Fruit fly (Drosophila melanogaster): ENCODE data around the gene vnd.

The vnd gene

dm6 chrX:581825-582224, at the start of gene vnd:
Gene vnd, plus strand, starts transcription at chrX:582121.
- peak; percentile 26 for TF ChIP-seq CG1621 (tag; optimal IDR thresholded peaks at IDR 0.05)
- peak; percentile 65 for TF ChIP-seq fkh (GFP tag; optimal IDR thresholded peaks at IDR 0.05)
- no peak for TF ChIP-seq eg (GFP tag; IDR thresholded peaks at IDR 0.05)
- TF ChIP-seq CG11762 (GFP tag; optimal IDR thresholded peaks at IDR 0.05; ENCODE audit: insufficient read depth): no peak
- peak; percentile 18 for TF ChIP-seq pdm3 (GFP tag; optimal IDR thresholded peaks at IDR 0.05)
- peak; percentile 11 for TF ChIP-seq CG6792 (GFP tag; optimal IDR thresholded peaks at IDR 0.05)
- peak; percentile 16 for TF ChIP-seq fd59A (GFP tag; optimal IDR thresholded peaks at IDR 0.05)
- peak; percentile 10 for TF ChIP-seq achi (GFP tag; optimal IDR thresholded peaks at IDR 0.05)
- TF ChIP-seq topi (GFP tag; optimal IDR thresholded peaks at IDR 0.05): no peak
- no peak for TF ChIP-seq Smox (GFP tag; optimal IDR thresholded peaks at IDR 0.05)
- TF ChIP-seq CG11902 (GFP tag; optimal IDR thresholded peaks at IDR 0.05): no peak
- TF ChIP-seq OdsH (GFP tag; optimal IDR thresholded peaks at IDR 0.05): peak; percentile 19
- TF ChIP-seq fd85E (GFP tag; optimal IDR thresholded peaks at IDR 0.05): no peak
- TF ChIP-seq net (GFP tag; optimal IDR thresholded peaks at IDR 0.05): peak; percentile 4
- peak; percentile 23 for TF ChIP-seq Eip78C (GFP tag)
- TF ChIP-seq CG6808 (GFP tag; optimal IDR thresholded peaks at IDR 0.05): peak; percentile 36
- no peak for TF ChIP-seq esn (GFP tag; optimal IDR thresholded peaks at IDR 0.05)
- TF ChIP-seq ss (GFP tag; optimal IDR thresholded peaks at IDR 0.05): peak in 1 of 2 experiments; percentile 19
- no peak for TF ChIP-seq CG31627 (GFP tag; optimal IDR thresholded peaks at IDR 0.05)
- no peak for TF ChIP-seq Eip75B (GFP tag; optimal IDR thresholded peaks at IDR 0.05)
- TF ChIP-seq CG6163 (GFP tag; IDR thresholded peaks at IDR 0.05): peak; percentile 34; the same call in 1 of the 3 replicates
- TF ChIP-seq CG10669 (GFP tag; optimal IDR thresholded peaks at IDR 0.05): peak; percentile 30
- TF ChIP-seq CG8632 (GFP tag; optimal IDR thresholded peaks at IDR 0.05): peak; percentile 29
- no peak for TF ChIP-seq CG15336 (GFP tag; IDR thresholded peaks at IDR 0.05)
- TF ChIP-seq CG7368 (GFP tag; optimal IDR thresholded peaks at IDR 0.05): peak; percentile 18
- no peak for TF ChIP-seq Hr39 (GFP tag; optimal IDR thresholded peaks at IDR 0.05)
- TF ChIP-seq CG10631 (GFP tag; optimal IDR thresholded peaks at IDR 0.05): peak; percentile 49
- peak; percentile 23 for TF ChIP-seq spab (GFP tag; optimal IDR thresholded peaks at IDR 0.05)
- TF ChIP-seq CG6854 (GFP tag; optimal IDR thresholded peaks at IDR 0.05): no peak
- peak; percentile 31 for TF ChIP-seq CG34406 (GFP tag; optimal IDR thresholded peaks at IDR 0.05)
- no peak for TF ChIP-seq CG8119 (GFP tag; IDR thresholded peaks at IDR 0.05)
- TF ChIP-seq CG32006 (GFP tag; optimal IDR thresholded peaks at IDR 0.05): no peak

DNA sequence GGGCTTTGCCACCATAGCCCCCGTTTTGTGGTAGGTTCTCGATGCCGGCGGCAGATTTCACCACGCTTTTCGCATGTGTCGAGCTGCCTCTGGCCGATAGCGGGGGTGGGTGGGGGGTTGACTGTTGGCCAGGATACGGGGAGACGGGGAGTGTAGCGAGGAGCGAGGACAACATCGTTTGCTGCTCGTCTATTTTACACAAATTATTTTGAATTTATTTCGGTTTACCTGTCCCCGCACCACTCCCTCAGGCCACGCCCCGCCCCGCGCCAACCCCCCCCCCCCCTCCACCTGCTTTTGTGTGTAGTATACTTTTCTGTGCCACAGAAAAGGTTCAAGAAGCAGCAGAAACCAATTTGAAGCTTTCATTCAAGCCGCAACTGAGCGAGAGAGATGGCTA, 39.9 kb upstream of the vnd start:
- no peak for TF ChIP-seq fkh (GFP tag; optimal IDR thresholded peaks at IDR 0.05)
- TF ChIP-seq Hr38 (GFP tag; optimal IDR thresholded peaks at IDR 0.05): no peak
- TF ChIP-seq CG10669 (GFP tag; optimal IDR thresholded peaks at IDR 0.05): no peak
- no peak for TF ChIP-seq Eip78C (GFP tag)

DNA sequence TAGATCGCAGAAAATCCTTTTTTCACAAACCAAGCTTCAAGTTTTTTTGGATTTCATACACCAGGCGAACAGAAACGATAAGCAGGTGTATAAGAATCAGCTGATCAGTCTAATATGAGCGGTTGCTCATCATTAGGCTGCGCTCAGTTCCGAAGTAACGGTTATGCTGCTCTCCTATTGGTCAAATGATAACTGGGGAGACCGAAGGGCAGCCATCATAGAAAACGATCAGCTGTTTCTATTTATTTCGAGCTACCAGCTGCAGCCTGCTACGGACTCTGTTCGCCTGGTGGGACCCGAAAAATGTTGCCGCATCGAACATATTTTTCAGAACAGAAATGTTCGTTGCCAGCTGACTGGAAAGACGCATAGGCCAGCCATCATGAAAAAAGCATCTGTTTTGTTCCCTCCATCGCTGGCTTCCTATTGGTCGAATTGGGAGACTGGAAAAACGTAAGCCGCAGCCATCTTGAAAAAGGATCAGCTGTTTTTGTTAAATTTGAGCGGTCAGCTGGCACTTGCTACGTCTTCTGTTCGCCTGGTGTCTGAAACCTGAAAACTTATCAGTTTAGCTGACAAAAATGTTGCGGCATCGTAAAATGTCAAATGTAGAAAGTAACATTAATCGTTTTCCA, 35.4 kb upstream of the vnd start:
- no peak for TF ChIP-seq lz (GFP tag; optimal IDR thresholded peaks at IDR 0.05)
- no peak for TF ChIP-seq CG1621 (tag; optimal IDR thresholded peaks at IDR 0.05)
- TF ChIP-seq esn (GFP tag; optimal IDR thresholded peaks at IDR 0.05): no peak
- no peak for TF ChIP-seq CG6808 (GFP tag; optimal IDR thresholded peaks at IDR 0.05)
- no peak for TF ChIP-seq vri (GFP tag; optimal IDR thresholded peaks at IDR 0.05)
- no peak for TF ChIP-seq Sox15 (GFP tag; optimal IDR thresholded peaks at IDR 0.05)
- no peak for TF ChIP-seq CG6792 (GFP tag; optimal IDR thresholded peaks at IDR 0.05)
- no peak for TF ChIP-seq Hr39 (GFP tag; optimal IDR thresholded peaks at IDR 0.05)
- no peak for TF ChIP-seq Eip93F (GFP tag; optimal IDR thresholded peaks at IDR 0.05)
- no peak for TF ChIP-seq pdm3 (GFP tag; optimal IDR thresholded peaks at IDR 0.05)
- no peak for TF ChIP-seq acj6 (GFP tag; optimal IDR thresholded peaks at IDR 0.05)
- no peak for TF ChIP-seq CG32006 (GFP tag; optimal IDR thresholded peaks at IDR 0.05)
- no peak for TF ChIP-seq ss (GFP tag; optimal IDR thresholded peaks at IDR 0.05)
- no peak for TF ChIP-seq Eip75B (GFP tag; optimal IDR thresholded peaks at IDR 0.05)
- TF ChIP-seq CG4318 (GFP tag; optimal IDR thresholded peaks at IDR 0.05): no peak
- TF ChIP-seq Lpt (GFP tag; optimal IDR thresholded peaks at IDR 0.05): no peak
- TF ChIP-seq salr (GFP tag; optimal IDR thresholded peaks at IDR 0.05): no peak
- TF ChIP-seq CG34406 (GFP tag; optimal IDR thresholded peaks at IDR 0.05): no peak

Data from whole organism, prepupa.